Worm (Caenorhabditis elegans) whole organism, late embryonic: ENCODE measurements around the gene ubxn-3.
A peak's percentile ranks its signal among the peaks of the same experiment; 100 is the strongest.

Experiments
- C08G9.2 ChIP-seq: sonication (generic microtip); optimal IDR thresholded peaks from 2 replicates; lab custom pipeline; 2016; ENCODE audit warnings: mild to moderate bottlenecking, missing genetic modification characterization, moderate library complexity, missing compliant biosample characterization
- C38D4.7 ChIP-seq: fragments of 200-800 bp; sonication (Bioruptor generic); optimal IDR thresholded peaks from 2 replicates; lab custom pipeline; 2018; ENCODE audit warnings: mild to moderate bottlenecking, missing genetic modification characterization, moderate library complexity, missing compliant biosample characterization
- F13H6.1 ChIP-seq: sonication (generic microtip); optimal IDR thresholded peaks from 2 replicates; lab custom pipeline; 2016; ENCODE audit warnings: missing genetic modification characterization, missing compliant biosample characterization
- T23F11.4 ChIP-seq: fragments of 200-800 bp; sonication (Bioruptor generic); optimal IDR thresholded peaks from 2 replicates; lab custom pipeline; 2018; ENCODE audit warnings: mild to moderate bottlenecking, missing genetic modification characterization, missing compliant biosample characterization
- Y22D7AL.16 ChIP-seq: sonication (generic microtip); optimal IDR thresholded peaks from 2 replicates; lab custom pipeline; 2016; ENCODE audit warnings: missing genetic modification characterization, missing compliant biosample characterization
- ahr-1 ChIP-seq: sonication (generic microtip); optimal IDR thresholded peaks from 2 replicates; lab custom pipeline; 2016; ENCODE audit warnings: missing genetic modification characterization, missing compliant biosample characterization
- ceh-18 ChIP-seq: sonication (generic microtip); optimal IDR thresholded peaks from 2 replicates; lab custom pipeline; 2016; ENCODE audit warnings: missing genetic modification characterization, missing compliant biosample characterization
- ceh-19 ChIP-seq: fragments of 200-800 bp; sonication (Bioruptor generic); optimal IDR thresholded peaks from 2 replicates; lab custom pipeline; 2018; ENCODE audit warnings: mild to moderate bottlenecking, missing genetic modification characterization, missing compliant biosample characterization
- ceh-2 ChIP-seq: sonication (generic microtip); optimal IDR thresholded peaks from 2 replicates; lab custom pipeline; 2016; ENCODE audit warnings: missing genotype, missing genetic modification characterization, missing compliant biosample characterization
- ceh-24 ChIP-seq: sonication (generic microtip); optimal IDR thresholded peaks from 2 replicates; lab custom pipeline; 2016; ENCODE audit warnings: mild to moderate bottlenecking, missing genetic modification characterization, missing compliant biosample characterization
- ceh-31 ChIP-seq: sonication (generic microtip); optimal IDR thresholded peaks from 2 replicates; lab custom pipeline; 2016; ENCODE audit warnings: missing genetic modification characterization, missing compliant biosample characterization
- ceh-34 ChIP-seq: sonication (generic microtip); optimal IDR thresholded peaks from 2 replicates; lab custom pipeline; 2016; ENCODE audit warnings: mild to moderate bottlenecking, missing genetic modification characterization, missing compliant biosample characterization
- ceh-48 ChIP-seq: sonication (generic microtip); optimal IDR thresholded peaks from 2 replicates; lab custom pipeline; 2016; ENCODE audit warnings: missing genetic modification characterization, inconsistent platforms, missing compliant biosample characterization
- ceh-6 ChIP-seq: fragments of 200-800 bp; sonication (Bioruptor generic); optimal IDR thresholded peaks from 2 replicates; lab custom pipeline; 2018; ENCODE audit warnings: mild to moderate bottlenecking, missing genetic modification characterization, missing compliant biosample characterization
- ceh-9 ChIP-seq: sonication (generic microtip); optimal IDR thresholded peaks from 2 replicates; lab custom pipeline; 2016; ENCODE audit warnings: mild to moderate bottlenecking, missing genetic modification characterization, inconsistent platforms, missing compliant biosample characterization
- che-1 ChIP-seq: sonication (generic microtip); optimal IDR thresholded peaks from 2 replicates; lab custom pipeline; 2016; ENCODE audit warnings: mild to moderate bottlenecking, missing genetic modification characterization, missing compliant biosample characterization
- dmd-4 ChIP-seq: sonication (generic microtip); optimal IDR thresholded peaks from 2 replicates; lab custom pipeline; 2016; ENCODE audit warnings: borderline replicate concordance, missing genetic modification characterization, missing compliant biosample characterization
- elt-4 ChIP-seq: sonication (generic microtip); optimal IDR thresholded peaks from 2 replicates; lab custom pipeline; 2016; ENCODE audit warnings: missing genetic modification characterization, missing compliant biosample characterization
- ets-4 ChIP-seq: sonication (generic microtip); optimal IDR thresholded peaks from 2 replicates; lab custom pipeline; 2016; ENCODE audit warnings: missing genetic modification characterization, missing compliant biosample characterization
- eyg-1 ChIP-seq: sonication (generic microtip); optimal IDR thresholded peaks from 2 replicates; lab custom pipeline; 2016; ENCODE audit warnings: missing genotype, missing genetic modification characterization, missing compliant biosample characterization
- fax-1 ChIP-seq: sonication (generic microtip); optimal IDR thresholded peaks from 2 replicates; lab custom pipeline; 2016; ENCODE audit warnings: missing genotype, missing genetic modification characterization, missing compliant biosample characterization
- fkh-10 ChIP-seq: fragments of 150-350 bp; optimal IDR thresholded peaks from 2 replicates; lab custom pipeline; 2014; ENCODE audit warnings: missing biosample characterization, missing genetic modification reagents, missing genetic modification characterization
- hlh-13 ChIP-seq: fragments of 200-800 bp; sonication (Bioruptor generic); optimal IDR thresholded peaks from 2 replicates; lab custom pipeline; 2018; ENCODE audit warnings: mild to moderate bottlenecking, missing genetic modification characterization, missing compliant biosample characterization
- hlh-15 ChIP-seq: sonication (generic microtip); optimal IDR thresholded peaks from 2 replicates; lab custom pipeline; 2016; ENCODE audit warnings: missing genetic modification characterization, missing compliant biosample characterization
- hlh-30 ChIP-seq: sonication (generic microtip); optimal IDR thresholded peaks from 2 replicates; lab custom pipeline; 2017; ENCODE audit warnings: antibody characterized with exemption, missing genetic modification characterization, missing compliant biosample characterization; ENCODE audit not compliant: insufficient read depth
- hlh-6 ChIP-seq: sonication (generic microtip); optimal IDR thresholded peaks from 2 replicates; lab custom pipeline; 2016; ENCODE audit warnings: missing genotype, missing genetic modification characterization, missing compliant biosample characterization
- hlh-8 ChIP-seq: sonication (generic microtip); optimal IDR thresholded peaks from 2 replicates; lab custom pipeline; 2016; ENCODE audit warnings: missing genotype, missing genetic modification characterization, missing compliant biosample characterization
- lim-6 ChIP-seq: sonication (generic microtip); optimal IDR thresholded peaks from 2 replicates; lab custom pipeline; 2016; ENCODE audit warnings: missing genetic modification characterization, missing compliant biosample characterization
- lin-11 ChIP-seq: fragments of 200-800 bp; sonication (Bioruptor generic); optimal IDR thresholded peaks from 2 replicates; lab custom pipeline; 2018; ENCODE audit warnings: mild to moderate bottlenecking, missing genetic modification characterization, missing compliant biosample characterization
- mec-3 ChIP-seq: sonication (generic microtip); optimal IDR thresholded peaks from 2 replicates; lab custom pipeline; 2016; ENCODE audit warnings: borderline replicate concordance, missing genetic modification characterization, missing compliant biosample characterization
- nhr-11 ChIP-seq: fragments of 150-350 bp; optimal IDR thresholded peaks from 2 replicates; lab custom pipeline; 2014; ENCODE audit warnings: missing biosample characterization, missing genetic modification characterization
- nhr-232 ChIP-seq: sonication (generic microtip); optimal IDR thresholded peaks from 2 replicates; lab custom pipeline; 2016; ENCODE audit warnings: missing genetic modification characterization, missing compliant biosample characterization
- odd-2 ChIP-seq: sonication (generic microtip); optimal IDR thresholded peaks from 2 replicates; lab custom pipeline; 2017; ENCODE audit warnings: antibody characterized with exemption, mild to moderate bottlenecking, missing genetic modification characterization, missing compliant biosample characterization
- pag-3 ChIP-seq: sonication (generic microtip); optimal IDR thresholded peaks from 2 replicates; lab custom pipeline; 2016; ENCODE audit warnings: missing compliant biosample characterization, missing genetic modification characterization, borderline replicate concordance
- pat-9 ChIP-seq: fragments of 200-800 bp; sonication (Bioruptor generic); optimal IDR thresholded peaks from 2 replicates; lab custom pipeline; 2018; ENCODE audit warnings: mild to moderate bottlenecking, missing genetic modification characterization, moderate library complexity, missing compliant biosample characterization
- pax-1 ChIP-seq: fragments of 150-350 bp; optimal IDR thresholded peaks from 2 replicates; lab custom pipeline; 2014; ENCODE audit warnings: missing biosample characterization, missing genetic modification characterization
- pha-4 ChIP-seq: fragments of 150-350 bp; optimal IDR thresholded peaks from 2 replicates; lab custom pipeline; 2018; ENCODE audit warnings: missing biosample characterization, missing genetic modification reagents, missing genetic modification characterization
- pqm-1 ChIP-seq: sonication (generic microtip); optimal IDR thresholded peaks from 2 replicates; lab custom pipeline; 2016; ENCODE audit warnings: missing genetic modification characterization, missing compliant biosample characterization
- pros-1 ChIP-seq: fragments of 150-350 bp; optimal IDR thresholded peaks from 2 replicates; lab custom pipeline; 2014; ENCODE audit warnings: missing biosample characterization, missing genetic modification reagents, missing genetic modification characterization
- ref-2 ChIP-seq: sonication (generic microtip); optimal IDR thresholded peaks from 2 replicates; lab custom pipeline; 2016; ENCODE audit warnings: missing genetic modification characterization, missing compliant biosample characterization
- rnt-1 ChIP-seq: sonication (generic microtip); optimal IDR thresholded peaks from 2 replicates; lab custom pipeline; 2016; ENCODE audit warnings: missing genetic modification characterization, missing compliant biosample characterization
- sox-2 ChIP-seq: fragments of 200-800 bp; sonication (Bioruptor generic); IDR thresholded peaks from 2 replicates; pipeline ENCODE4 v1.3.6; 2022; ENCODE audit warnings: missing genetic modification reagents, missing genetic modification characterization, missing compliant biosample characterization
- sox-4 ChIP-seq: sonication (generic microtip); optimal IDR thresholded peaks from 2 replicates; lab custom pipeline; 2017; ENCODE audit warnings: mild to moderate bottlenecking, missing genetic modification characterization, inconsistent platforms, missing compliant biosample characterization
- syd-9 ChIP-seq: sonication (generic microtip); optimal IDR thresholded peaks from 2 replicates; lab custom pipeline; 2016; ENCODE audit warnings: mild to moderate bottlenecking, missing genetic modification characterization, moderate library complexity, missing compliant biosample characterization
- tbx-7 ChIP-seq: sonication (generic microtip); optimal IDR thresholded peaks from 2 replicates; lab custom pipeline; 2016; ENCODE audit warnings: missing genotype, missing genetic modification characterization, missing compliant biosample characterization
- ttx-3 ChIP-seq: sonication (generic microtip); optimal IDR thresholded peaks from 2 replicates; lab custom pipeline; 2016; ENCODE audit warnings: missing genetic modification reagents, missing genetic modification characterization, missing compliant biosample characterization
- unc-3 ChIP-seq, 2 experiments: fragments of 200-800 bp in 1 of 2; sonication (Bioruptor generic) in 1 of 2; sonication (generic microtip) in 1 of 2; conservative IDR thresholded peaks in 1 of 2; optimal IDR thresholded peaks in 1 of 2; 2 replicates each; pipeline versions ENCODE4 v1.3.6 to Lab custom; 2016 to 2022; ENCODE audit warnings: missing compliant biosample characterization in 2 of 2, missing genetic modification characterization in 2 of 2, missing genetic modification reagents in 1 of 2
- unc-86 ChIP-seq: sonication (generic microtip); optimal IDR thresholded peaks from 2 replicates; lab custom pipeline; 2016; ENCODE audit warnings: missing genetic modification characterization, missing compliant biosample characterization

Gene ubxn-3

DNA sequence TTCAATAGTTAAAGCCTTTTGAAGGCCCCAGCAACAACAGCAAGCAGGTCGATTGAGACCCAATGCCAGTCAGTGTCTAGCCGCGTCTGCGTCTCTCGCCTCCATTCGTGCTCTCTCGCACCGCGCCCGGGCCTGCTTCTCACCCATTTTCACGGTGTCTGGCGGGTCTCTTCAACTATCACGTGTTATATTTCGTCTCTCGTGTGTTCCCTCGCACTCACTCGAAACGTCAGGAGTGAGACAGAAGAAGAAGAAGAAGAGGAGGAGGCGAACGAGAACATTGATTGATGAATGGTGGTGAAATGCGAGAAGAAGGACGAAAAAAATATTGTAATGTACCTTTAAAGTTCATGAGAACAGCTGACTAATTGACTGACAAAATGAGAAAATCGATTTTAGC lies 745 bp upstream of the ubxn-3 start (continued):
- TF ChIP-seq hlh-6 (tag; lab: Kevin White, UChicago) (no peak), hlh-30 (tag; lab: Kevin White, UChicago) (peak; percentile 97), ceh-9 (tag; lab: Kevin White, UChicago) (no peak), ahr-1 (tag; lab: Kevin White, UChicago) (no peak), pax-1 (tag; lab: Kevin White, UChicago) (no peak), T23F11.4 (GFP tag; lab: Kevin White, UChicago) (no peak), unc-3 (GFP tag; conservative IDR thresholded peaks at IDR 0.05; lab: Robert Waterston, UW) (no peak), unc-3 (tag; optimal IDR thresholded peaks at IDR 0.05; lab: Kevin White, UChicago) (no peak), C08G9.2 (tag; lab: Kevin White, UChicago) (no peak), ceh-24 (tag; lab: Kevin White, UChicago) (no peak), ets-4 (tag; lab: Kevin White, UChicago) (peak; percentile 39), pat-9 (tag; lab: Kevin White, UChicago) (no peak), hlh-13 (no peak), Y22D7AL.16 (no peak), tbx-7 (tag; lab: Kevin White, UChicago) (no peak), dmd-4 (tag; lab: Kevin White, UChicago) (no peak), hlh-8 (tag; lab: Kevin White, UChicago) (peak; percentile 1), hlh-15 (tag; lab: Kevin White, UChicago) (no peak), ceh-48 (tag; lab: Kevin White, UChicago) (no peak), pag-3 (tag; lab: Kevin White, UChicago) (no peak), mec-3 (no peak), sox-4 (no peak), elt-4 (tag; lab: Kevin White, UChicago) (no peak), fkh-10 (no peak), ceh-31 (peak; percentile 69), sox-2 (GFP tag; lab: Robert Waterston, UW) (no peak), pqm-1 (tag; lab: Kevin White, UChicago) (no peak), che-1 (no peak), ceh-2 (peak; percentile 38), eyg-1 (tag; lab: Kevin White, UChicago) (no peak), pros-1 (tag; lab: Kevin White, UChicago) (peak; percentile 45), syd-9 (tag; lab: Kevin White, UChicago) (no peak), ceh-34 (tag; lab: Kevin White, UChicago) (peak; percentile 69), ttx-3 (tag; lab: Kevin White, UChicago) (no peak), rnt-1 (peak; percentile 41), ceh-18 (peak; percentile 58), pha-4 (tag; lab: Kevin White, UChicago) (no peak), lim-6 (tag; lab: Kevin White, UChicago) (no peak), unc-86 (tag; lab: Kevin White, UChicago) (no peak), nhr-232 (tag; lab: Kevin White, UChicago) (peak; percentile 17), ref-2 (peak; percentile 35), lin-11 (tag; lab: Kevin White, UChicago) (no peak), ceh-6 (GFP tag; lab: Kevin White, UChicago) (peak; percentile 8), ceh-19 (GFP tag; lab: Kevin White, UChicago) (peak; percentile 10), nhr-11 (no peak), odd-2 (tag; lab: Kevin White, UChicago) (no peak), fax-1 (peak; percentile 31), C38D4.7 (no peak), F13H6.1 (tag; lab: Kevin White, UChicago) (peak; percentile 2)
